Worm (Caenorhabditis elegans) whole organism, L3 larva: Measurements from ENCODE around the gene C25E10.8.

Experiments
- R02D3.7 ChIP-seq: fragments of 150-350 bp; optimal IDR thresholded peaks from 2 replicates; lab custom pipeline; 2014; ENCODE audit warnings: missing biosample characterization, missing genetic modification characterization
- ZK546.5 ChIP-seq: sonication (generic microtip); optimal IDR thresholded peaks from 2 replicates; lab custom pipeline; 2017; ENCODE audit warnings: missing biosample characterization, missing genetic modification characterization
- aly-2 ChIP-seq: fragments of 150-350 bp; optimal IDR thresholded peaks from 2 replicates; lab custom pipeline; 2014; ENCODE audit warnings: missing biosample characterization, missing genetic modification characterization
- ama-1 ChIP-seq: fragments of 150-350 bp; optimal IDR thresholded peaks from 2 replicates; lab custom pipeline; 2018
- ceh-16 ChIP-seq: sonication (generic microtip); optimal IDR thresholded peaks from 2 replicates; lab custom pipeline; 2017; ENCODE audit warnings: missing biosample characterization, missing genetic modification characterization
- ceh-28 ChIP-seq: fragments of 150-350 bp; optimal IDR thresholded peaks from 2 replicates; lab custom pipeline; 2014; ENCODE audit warnings: missing biosample characterization, missing genetic modification reagents, missing genetic modification characterization
- ceh-82 ChIP-seq: fragments of 150-350 bp; optimal IDR thresholded peaks from 2 replicates; lab custom pipeline; 2014; ENCODE audit warnings: missing biosample characterization, missing genetic modification characterization
- ceh-9 ChIP-seq: sonication (generic microtip); optimal IDR thresholded peaks from 2 replicates; lab custom pipeline; 2018; ENCODE audit warnings: missing biosample characterization, missing genetic modification characterization
- daf-12 ChIP-seq: fragments of 150-350 bp; optimal IDR thresholded peaks from 2 replicates; lab custom pipeline; 2014; ENCODE audit warnings: missing biosample characterization, missing genetic modification reagents, missing genetic modification characterization
- egl-27 ChIP-seq: sonication (generic microtip); optimal IDR thresholded peaks from 4 replicates; lab custom pipeline; 2017; ENCODE audit warnings: missing biosample characterization, missing genetic modification reagents, missing genetic modification characterization
- egl-5 ChIP-seq: fragments of 150-350 bp; optimal IDR thresholded peaks from 2 replicates; lab custom pipeline; 2017; ENCODE audit warnings: missing biosample characterization, missing genetic modification reagents, missing genetic modification characterization, inconsistent platforms
- elt-1 ChIP-seq: fragments of 150-350 bp; optimal IDR thresholded peaks from 2 replicates; lab custom pipeline; 2014; ENCODE audit warnings: missing biosample characterization, missing genetic modification characterization
- elt-2 ChIP-seq: sonication (generic microtip); optimal IDR thresholded peaks from 2 replicates; lab custom pipeline; 2016; ENCODE audit warnings: missing genetic modification reagents, mild to moderate bottlenecking, missing genetic modification characterization, missing compliant biosample characterization
- elt-3 ChIP-seq, 3 experiments: fragments of 150-350 bp in 1 of 3; sonication (generic microtip) in 2 of 3; optimal IDR thresholded peaks; 2 replicates in 2 of 3; 4 replicates in 1 of 3; lab custom pipeline; 2014 to 2017; ENCODE audit warnings: missing biosample characterization in 3 of 3, missing genetic modification characterization in 3 of 3
- eor-1 ChIP-seq, 2 experiments: fragments of 150-350 bp; optimal IDR thresholded peaks; 2 replicates each; lab custom pipeline; 2014 to 2018; ENCODE audit warnings: missing biosample characterization in 2 of 2, missing genetic modification characterization in 2 of 2
- fkh-10 ChIP-seq: sonication (generic microtip); optimal IDR thresholded peaks from 2 replicates; lab custom pipeline; 2017; ENCODE audit warnings: missing biosample characterization, missing genetic modification reagents, missing genetic modification characterization
- fkh-2 ChIP-seq: fragments of 150-350 bp; optimal IDR thresholded peaks from 2 replicates; lab custom pipeline; 2014; ENCODE audit warnings: missing biosample characterization, missing genetic modification reagents, missing genetic modification characterization
- fos-1 ChIP-seq: fragments of 150-350 bp; optimal IDR thresholded peaks from 2 replicates; lab custom pipeline; 2014; ENCODE audit warnings: missing biosample characterization, missing genetic modification characterization
- hmg-11 ChIP-seq: sonication (generic microtip); optimal IDR thresholded peaks from 2 replicates; lab custom pipeline; 2016; ENCODE audit warnings: missing genetic modification characterization, missing compliant biosample characterization
- jun-1 ChIP-seq: fragments of 150-350 bp; optimal IDR thresholded peaks from 2 replicates; lab custom pipeline; 2014; ENCODE audit warnings: missing biosample characterization, missing genetic modification reagents, missing genetic modification characterization
- lin-15B ChIP-seq: fragments of 150-350 bp; optimal IDR thresholded peaks from 2 replicates; lab custom pipeline; 2014; ENCODE audit warnings: missing biosample characterization, missing genetic modification characterization
- lin-39 ChIP-seq: fragments of 150-350 bp; optimal IDR thresholded peaks from 2 replicates; lab custom pipeline; 2018; ENCODE audit warnings: missing biosample characterization, missing genetic modification reagents, missing genetic modification characterization
- lsy-12 ChIP-seq: sonication (generic microtip); optimal IDR thresholded peaks from 2 replicates; lab custom pipeline; 2016; ENCODE audit warnings: mild to moderate bottlenecking, missing genetic modification characterization, missing compliant biosample characterization
- mdl-1 ChIP-seq: fragments of 150-350 bp; optimal IDR thresholded peaks from 2 replicates; lab custom pipeline; 2014; ENCODE audit warnings: missing biosample characterization, missing genetic modification characterization
- mml-1 ChIP-seq: fragments of 150-350 bp; sonication (generic microtip); optimal IDR thresholded peaks from 3 replicates; lab custom pipeline; 2014; ENCODE audit warnings: missing biosample characterization, missing genetic modification characterization
- nfya-1 ChIP-seq: sonication (generic microtip); optimal IDR thresholded peaks from 2 replicates; lab custom pipeline; 2017; ENCODE audit warnings: missing genetic modification characterization, mild to moderate bottlenecking, missing compliant biosample characterization, antibody characterized with exemption, moderate library complexity; ENCODE audit not compliant: insufficient read depth
- nhr-11 ChIP-seq: fragments of 150-350 bp; optimal IDR thresholded peaks from 2 replicates; lab custom pipeline; 2014; ENCODE audit warnings: missing biosample characterization, missing genetic modification characterization
- nhr-12 ChIP-seq: fragments of 150-350 bp; optimal IDR thresholded peaks from 2 replicates; lab custom pipeline; 2014; ENCODE audit warnings: missing biosample characterization, missing genetic modification characterization
- nhr-23 ChIP-seq: fragments of 150-350 bp; optimal IDR thresholded peaks from 2 replicates; lab custom pipeline; 2014; ENCODE audit warnings: missing biosample characterization, missing genetic modification reagents, missing genetic modification characterization
- nhr-237 ChIP-seq: fragments of 150-350 bp; optimal IDR thresholded peaks from 2 replicates; lab custom pipeline; 2014; ENCODE audit warnings: missing biosample characterization, missing genetic modification characterization
- nhr-25 ChIP-seq: sonication (generic microtip); optimal IDR thresholded peaks from 2 replicates; lab custom pipeline; 2017; ENCODE audit warnings: missing biosample characterization, missing genetic modification characterization
- nhr-28 ChIP-seq: fragments of 150-350 bp; optimal IDR thresholded peaks from 2 replicates; lab custom pipeline; 2014; ENCODE audit warnings: missing biosample characterization, missing genetic modification characterization
- nhr-43 ChIP-seq: sonication (generic microtip); optimal IDR thresholded peaks from 2 replicates; lab custom pipeline; 2016; ENCODE audit warnings: mild to moderate bottlenecking, missing genetic modification characterization, missing compliant biosample characterization; ENCODE audit not compliant: poor library complexity, severe bottlenecking
- nhr-67 ChIP-seq: fragments of 150-350 bp; optimal IDR thresholded peaks from 2 replicates; lab custom pipeline; 2014; ENCODE audit warnings: missing biosample characterization, missing genetic modification characterization
- nhr-76 ChIP-seq: fragments of 150-350 bp; sonication (generic microtip); optimal IDR thresholded peaks from 5 replicates; lab custom pipeline; 2014; ENCODE audit warnings: missing biosample characterization, missing genetic modification characterization
- nhr-77 ChIP-seq: fragments of 150-350 bp; optimal IDR thresholded peaks from 2 replicates; lab custom pipeline; 2014; ENCODE audit warnings: missing biosample characterization, missing genetic modification characterization
- pha-4 ChIP-seq: fragments of 150-350 bp; optimal IDR thresholded peaks from 2 replicates; lab custom pipeline; 2014; ENCODE audit warnings: missing biosample characterization, missing genetic modification reagents, missing genetic modification characterization
- pqm-1 ChIP-seq: fragments of 150-350 bp; optimal IDR thresholded peaks from 2 replicates; lab custom pipeline; 2017; ENCODE audit warnings: missing biosample characterization, missing genetic modification characterization, inconsistent platforms
- sea-2 ChIP-seq: fragments of 150-350 bp; sonication (generic microtip); optimal IDR thresholded peaks from 4 replicates; lab custom pipeline; 2014; ENCODE audit warnings: missing biosample characterization, missing genetic modification reagents, missing genetic modification characterization
- skn-1 ChIP-seq: fragments of 150-350 bp; optimal IDR thresholded peaks from 2 replicates; lab custom pipeline; 2014; ENCODE audit warnings: missing biosample characterization, missing genetic modification characterization
- snpc-4 ChIP-seq: fragments of 150-350 bp; optimal IDR thresholded peaks from 2 replicates; lab custom pipeline; 2014; ENCODE audit warnings: missing biosample characterization, missing genetic modification characterization
- tbx-2 ChIP-seq: sonication (generic microtip); optimal IDR thresholded peaks from 2 replicates; lab custom pipeline; 2016; ENCODE audit warnings: mild to moderate bottlenecking, missing genetic modification characterization, missing compliant biosample characterization
- unc-39 ChIP-seq: sonication (generic microtip); optimal IDR thresholded peaks from 4 replicates; lab custom pipeline; 2017; ENCODE audit warnings: missing biosample characterization, missing genetic modification characterization
- unc-62 ChIP-seq: fragments of 150-350 bp; sonication (generic microtip); optimal IDR thresholded peaks from 4 replicates; lab custom pipeline; 2014; ENCODE audit warnings: missing biosample characterization, missing genetic modification reagents, missing genetic modification characterization
- zag-1 ChIP-seq: fragments of 150-350 bp; optimal IDR thresholded peaks from 2 replicates; lab custom pipeline; 2014; ENCODE audit warnings: missing biosample characterization, missing genetic modification characterization
- ztf-11 ChIP-seq: fragments of 150-350 bp; optimal IDR thresholded peaks from 2 replicates; lab custom pipeline; 2014; ENCODE audit warnings: missing biosample characterization, missing genetic modification characterization
- ztf-4 ChIP-seq: fragments of 150-350 bp; optimal IDR thresholded peaks from 2 replicates; lab custom pipeline; 2014; ENCODE audit warnings: missing biosample characterization, missing genetic modification characterization

The C25E10.8 gene

ce11 chrV:9076273-9076672 lies 22.4 kb upstream of the C25E10.8 start, which contains the start of gene T27E4.7:
Gene T27E4.7, minus strand, starts transcription at chrV:9076322.
- no peak for TF ChIP-seq nhr-28
- peak; percentile 2 for TF ChIP-seq ama-1 (lab: Kevin White, UChicago)
- TF ChIP-seq elt-2 (tag; lab: Kevin White, UChicago), result peak; percentile 6
- TF ChIP-seq pha-4 (tag; lab: Kevin White, UChicago), result peak; percentile 26

- no peak for TF ChIP-seq ztf-4 (tag; lab: Kevin White, UChicago)
- peak; percentile 25 for TF ChIP-seq jun-1 (tag; lab: Kevin White, UChicago)
- no peak for TF ChIP-seq nhr-43 (tag; lab: Kevin White, UChicago)
- TF ChIP-seq skn-1 (tag; lab: Kevin White, UChicago), result no peak
- TF ChIP-seq ceh-82 (tag; lab: Kevin White, UChicago), result no peak
- peak; percentile 18 for TF ChIP-seq mdl-1 (tag; lab: Kevin White, UChicago)
- no peak for TF ChIP-seq nhr-25 (tag; lab: Kevin White, UChicago)
- TF ChIP-seq nhr-237 (tag; lab: Kevin White, UChicago), result no peak
- TF ChIP-seq nhr-67 (tag; lab: Kevin White, UChicago), result no peak
- TF ChIP-seq nfya-1, result peak; percentile 13
- peak; percentile 90 for TF ChIP-seq pha-4 (tag; lab: Kevin White, UChicago)
- peak; percentile 41 for TF ChIP-seq pqm-1 (tag; lab: Kevin White, UChicago)
These were observed 22.0 kb upstream of the C25E10.8 start for ce11 chrV:9075827-9076226.

ce11 chrV:9074360-9074834 lies 20.5 kb upstream of the C25E10.8 start:
- TF ChIP-seq fkh-10 (GFP tag; lab: Kevin White, UChicago) (no peak), elt-3 (tag; optimal IDR thresholded peaks at IDR 0.05; lab: Kevin White, UChicago) (no peak), nfya-1 (no peak), ztf-4 (tag; lab: Kevin White, UChicago) (no peak), egl-27 (no peak), jun-1 (tag; lab: Kevin White, UChicago) (peak; percentile 68), nhr-23 (tag; lab: Kevin White, UChicago) (no peak), nhr-12 (tag; lab: Kevin White, UChicago) (no peak), R02D3.7 (tag; lab: Kevin White, UChicago) (no peak), nhr-67 (tag; lab: Kevin White, UChicago) (no peak), ceh-16 (tag; lab: Kevin White, UChicago) (no peak), lin-39 (no peak), hmg-11 (tag; lab: Kevin White, UChicago) (no peak), mml-1 (tag; lab: Kevin White, UChicago) (no peak), lsy-12 (tag; lab: Kevin White, UChicago) (no peak), unc-39 (tag; lab: Kevin White, UChicago) (no peak), ceh-9 (tag; lab: Kevin White, UChicago) (no peak), nhr-43 (tag; lab: Kevin White, UChicago) (no peak), ZK546.5 (tag; lab: Kevin White, UChicago) (no peak), nhr-77 (tag; lab: Kevin White, UChicago) (no peak), snpc-4 (tag; lab: Kevin White, UChicago) (no peak), egl-5 (tag; lab: Kevin White, UChicago) (no peak), pqm-1 (tag; lab: Kevin White, UChicago) (peak; percentile 92), ama-1 (lab: Kevin White, UChicago) (peak; percentile 79), zag-1 (tag; lab: Kevin White, UChicago) (no peak), elt-2 (tag; lab: Kevin White, UChicago) (peak; percentile 79), fos-1 (no peak), tbx-2 (tag; lab: Kevin White, UChicago) (peak; percentile 2), nhr-11 (tag; lab: Kevin White, UChicago) (no peak), ceh-82 (tag; lab: Kevin White, UChicago) (no peak), skn-1 (tag; lab: Kevin White, UChicago) (no peak), daf-12 (no peak), sea-2 (no peak), nhr-28 (no peak), aly-2 (tag; lab: Kevin White, UChicago) (peak; percentile 66), eor-1 (tag; optimal IDR thresholded peaks at IDR 0.05; lab: Kevin White, UChicago) (no peak), elt-1 (tag; lab: Kevin White, UChicago) (no peak), fkh-2 (no peak), mdl-1 (tag; lab: Kevin White, UChicago) (no peak), nhr-76 (no peak), ceh-28 (no peak), nhr-25 (tag; lab: Kevin White, UChicago) (peak; percentile 39), unc-62 (GFP tag; lab: Kevin White, UChicago) (no peak), nhr-237 (tag; lab: Kevin White, UChicago) (no peak), ztf-11 (tag; lab: Kevin White, UChicago) (no peak), lin-15B (tag; lab: Kevin White, UChicago) (no peak), pha-4 (tag; lab: Kevin White, UChicago) (peak; percentile 74)
